Fruit fly (Drosophila melanogaster) whole organism, embryonic: Measurements from ENCODE around the gene drl.

Experiments used
- Abd-B ChIP-seq: fragments of 200-800 bp; sonication (Bioruptor generic); optimal IDR thresholded peaks from 2 replicates; lab custom pipeline; 2018; ENCODE audit warnings: missing biosample characterization, mild to moderate bottlenecking, missing genetic modification characterization, moderate library complexity
- Ada2b ChIP-seq: fragments of 200-800 bp; sonication (Bioruptor generic); IDR thresholded peaks from 2 replicates; pipeline ENCODE4 v1.3.6; 2022; ENCODE audit warnings: missing biosample characterization, missing genetic modification characterization
- CG10267 ChIP-seq: fragments of 200-800 bp; sonication (Bioruptor generic); optimal IDR thresholded peaks from 2 replicates; lab custom pipeline; 2018; ENCODE audit warnings: missing biosample characterization, mild to moderate bottlenecking, missing genetic modification characterization, moderate library complexity
- CG12071 ChIP-seq: fragments of 200-800 bp; sonication (Bioruptor generic); optimal IDR thresholded peaks from 3 replicates; lab custom pipeline; 2018; ENCODE audit warnings: missing biosample characterization, mild to moderate bottlenecking, missing genetic modification characterization
- Oaz ChIP-seq: fragments of 200-800 bp; sonication (Bioruptor generic); IDR thresholded peaks from 2 replicates; pipeline ENCODE4 v1.3.6; 2022; ENCODE audit warnings: missing biosample characterization, missing genetic modification characterization
- hbn ChIP-seq: fragments of 200-800 bp; sonication (Bioruptor generic); IDR thresholded peaks from 2 replicates; pipeline ENCODE4 v1.3.6; 2022; ENCODE audit warnings: missing biosample characterization, missing genetic modification characterization; ENCODE audit not compliant: partially characterized antibody
- rib ChIP-seq: fragments of 200-800 bp; sonication (Bioruptor generic); IDR thresholded peaks from 2 replicates; pipeline ENCODE4 v1.3.6; 2022; ENCODE audit warnings: missing biosample characterization, missing genetic modification characterization

DNA sequence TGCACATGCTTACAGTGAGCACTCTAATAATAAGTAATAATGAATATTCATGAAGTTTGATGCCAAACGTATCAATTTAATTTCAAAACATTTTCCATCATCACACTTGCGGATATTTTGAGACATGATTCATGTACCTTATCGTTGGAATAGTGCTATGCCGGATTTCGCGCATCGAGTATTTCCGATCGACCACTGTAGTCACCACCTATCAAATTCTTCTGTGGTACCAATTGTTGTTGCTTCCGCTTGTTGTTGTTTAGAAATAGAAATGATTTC lies 49.2 kb upstream of the drl start:
- TF ChIP-seq hbn (GFP tag; lab: Robert Waterston, UW) (no peak), CG12071 (GFP tag; lab: Kevin White, UChicago) (no peak), rib (GFP tag; lab: Robert Waterston, UW) (0 out of 2 replicates have a peak, but pooled peaks have one; percentile 27), Abd-B (GFP tag; lab: Kevin White, UChicago) (no peak), CG10267 (tag; lab: Kevin White, UChicago) (no peak), Ada2b (GFP tag; lab: Robert Waterston, UW) (0 out of 2 replicates have a peak, but pooled peaks have one; percentile 29), Oaz (GFP tag; lab: Robert Waterston, UW) (no peak)
